Fruit fly (Drosophila melanogaster) whole organism, pupa: ENCODE measurements around the gene EMC3.

Experiments used
- CG10348 ChIP-seq: fragments of 200-800 bp; sonication (Bioruptor generic); IDR thresholded peaks from 2 replicates; pipeline ENCODE4 v1.3.6; 2022; ENCODE audit warnings: missing biosample characterization, missing genetic modification characterization
- CG12605 ChIP-seq: fragments of 200-800 bp; sonication (Bioruptor generic); IDR thresholded peaks from 2 replicates; pipeline ENCODE4 v1.3.6; 2022; ENCODE audit warnings: missing biosample characterization, missing genetic modification characterization
- CG15710 ChIP-seq: fragments of 200-800 bp; sonication (Bioruptor generic); optimal IDR thresholded peaks from 2 replicates; lab custom pipeline; 2018; ENCODE audit warnings: missing biosample characterization, mild to moderate bottlenecking, missing genetic modification characterization, moderate library complexity
- CG17806 ChIP-seq: fragments of 200-800 bp; sonication (Bioruptor generic); optimal IDR thresholded peaks from 2 replicates; lab custom pipeline; 2018; ENCODE audit warnings: missing biosample characterization, mild to moderate bottlenecking, missing genetic modification characterization, moderate library complexity
- CG4496 ChIP-seq: fragments of 200-800 bp; sonication (Bioruptor generic); IDR thresholded peaks from 3 replicates; pipeline ENCODE4 v1.3.6; 2022; ENCODE audit warnings: missing biosample characterization, missing genetic modification characterization
- CG8301 ChIP-seq: fragments of 200-800 bp; sonication (Bioruptor generic); optimal IDR thresholded peaks from 2 replicates; lab custom pipeline; 2018; ENCODE audit warnings: missing biosample characterization, mild to moderate bottlenecking, missing genetic modification characterization
- CG9948 ChIP-seq: fragments of 200-800 bp; sonication (Bioruptor generic); optimal IDR thresholded peaks from 2 replicates; lab custom pipeline; 2018; ENCODE audit warnings: missing biosample characterization, mild to moderate bottlenecking, missing genetic modification characterization, moderate library complexity
- D1 ChIP-seq: fragments of 200-800 bp; sonication (Bioruptor generic); optimal IDR thresholded peaks from 2 replicates; lab custom pipeline; 2018; ENCODE audit warnings: missing biosample characterization, mild to moderate bottlenecking, missing genetic modification characterization, moderate library complexity
- EcR ChIP-seq: fragments of 200-800 bp; sonication (Bioruptor generic); optimal IDR thresholded peaks from 3 replicates; lab custom pipeline; 2019; ENCODE audit warnings: missing biosample characterization, missing genetic modification characterization, mild to moderate bottlenecking, moderate library complexity, missing genetic modification reagents
- Ets98B ChIP-seq: fragments of 200-800 bp; sonication (Bioruptor generic); IDR thresholded peaks from 2 replicates; pipeline ENCODE4 v1.3.6; 2022; ENCODE audit warnings: missing biosample characterization, missing genetic modification characterization
- rn ChIP-seq: fragments of 200-800 bp; sonication (Bioruptor generic); IDR thresholded peaks from 2 replicates; pipeline ENCODE4 v1.3.6; 2022; ENCODE audit warnings: missing biosample characterization, missing genetic modification characterization

- TF ChIP-seq CG12605 (GFP tag; lab: Robert Waterston, UW) (no peak), CG10348 (GFP tag; lab: Robert Waterston, UW) (no peak), Ets98B (GFP tag; lab: Robert Waterston, UW) (no peak), CG8301 (tag; lab: Kevin White, UChicago) (no peak), CG9948 (tag; lab: Kevin White, UChicago) (no peak), EcR (GFP tag; lab: Kevin White, UChicago) (no peak), D1 (tag; lab: Kevin White, UChicago) (no peak), CG15710 (tag; lab: Kevin White, UChicago) (no peak), CG17806 (tag; lab: Kevin White, UChicago) (no peak), CG4496 (GFP tag; lab: Robert Waterston, UW) (no peak), rn (GFP tag; lab: Robert Waterston, UW) (no peak)
Observed at dm6 chr2L:10682912-10683311, 49.3 kb downstream of the EMC3 start.
